Fruit fly (Drosophila melanogaster) whole organism, embryonic: Measurements from ENCODE around the gene CG42811.
A peak's percentile ranks its signal among the peaks of the same experiment; 100 is the strongest.

ENCODE experiments used
- CG10267 ChIP-seq: fragments of 200-800 bp; sonication (Bioruptor generic); optimal IDR thresholded peaks from 2 replicates; lab custom pipeline; 2018; ENCODE audit warnings: missing biosample characterization, mild to moderate bottlenecking, missing genetic modification characterization, moderate library complexity
- CG1529 ChIP-seq: fragments of 200-800 bp; sonication (Bioruptor generic); optimal IDR thresholded peaks from 3 replicates; lab custom pipeline; 2018; ENCODE audit warnings: missing biosample characterization, missing genetic modification characterization
- CG31441 ChIP-seq: fragments of 200-800 bp; sonication (Bioruptor generic); IDR thresholded peaks from 2 replicates; pipeline ENCODE4 v1.3.6; 2022; ENCODE audit warnings: missing biosample characterization, missing genetic modification characterization
- pum ChIP-seq: fragments of 200-800 bp; sonication (Bioruptor generic); optimal IDR thresholded peaks from 2 replicates; lab custom pipeline; 2016; ENCODE audit warnings: missing biosample characterization, missing genetic modification characterization
- vvl ChIP-seq: fragments of 200-800 bp; sonication (Bioruptor generic); IDR thresholded peaks from 2 replicates; pipeline ENCODE4 v1.3.6; 2022; ENCODE audit warnings: missing biosample characterization, missing genetic modification characterization
- zf30C ChIP-seq: fragments of 200-800 bp; sonication (Bioruptor generic); optimal IDR thresholded peaks from 3 replicates; lab custom pipeline; 2018; ENCODE audit warnings: missing biosample characterization, mild to moderate bottlenecking, missing genetic modification characterization

DNA sequence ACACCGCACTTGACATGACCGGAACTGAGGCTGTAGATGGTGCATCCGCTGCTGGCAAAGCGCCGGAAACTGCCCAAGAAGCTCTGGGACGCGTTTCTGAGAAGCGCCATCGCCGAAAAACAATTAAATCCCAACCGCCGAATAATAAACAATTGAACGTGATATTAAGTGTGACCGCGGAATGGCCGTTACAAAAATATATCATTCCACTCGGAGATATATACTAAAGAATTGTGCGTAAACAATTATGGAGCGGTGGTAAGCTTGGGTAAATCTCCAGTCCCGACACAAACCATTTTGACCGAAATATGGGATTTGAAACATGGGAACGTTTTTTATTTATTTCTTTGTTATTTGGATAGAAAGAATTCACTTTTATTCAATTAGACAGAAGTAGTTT is 7.1 kb downstream of the CG42811 start, which contains the start of gene CG18528:
- TF ChIP-seq CG31441 (GFP tag; lab: Robert Waterston, UW) (no peak), CG1529 (GFP tag; lab: Kevin White, UChicago) (no peak), pum (no peak), vvl (GFP tag; lab: Robert Waterston, UW) (0 out of 2 replicates have a peak, but pooled peaks have one; percentile 10), CG10267 (tag; lab: Kevin White, UChicago) (no peak), zf30C (no peak)
